Worm (Caenorhabditis elegans) whole organism, mixed stage, embryonic: Measurements from ENCODE around the gene unc-60.

Experiments used
- nhr-237 ChIP-seq: fragments of 150-350 bp; optimal IDR thresholded peaks from 2 replicates; lab custom pipeline; 2014; ENCODE audit warnings: missing biosample characterization, missing genetic modification characterization
- nhr-76 ChIP-seq: sonication (generic microtip); optimal IDR thresholded peaks from 2 replicates; lab custom pipeline; 2017; ENCODE audit warnings: missing biosample characterization, missing genetic modification characterization
- snpc-4 ChIP-seq: fragments of 150-350 bp; optimal IDR thresholded peaks from 2 replicates; lab custom pipeline; 2014; ENCODE audit warnings: missing biosample characterization, missing genetic modification characterization
- unc-120 ChIP-seq: sonication (generic microtip); optimal IDR thresholded peaks from 2 replicates; lab custom pipeline; 2017; ENCODE audit warnings: missing genetic modification characterization, missing compliant biosample characterization; ENCODE audit not compliant: poor library complexity, severe bottlenecking
- unc-62 ChIP-seq: fragments of 150-350 bp; optimal IDR thresholded peaks from 2 replicates; lab custom pipeline; 2014; ENCODE audit warnings: missing biosample characterization, missing genetic modification reagents, missing genetic modification characterization
- zip-8 ChIP-seq: fragments of 150-350 bp; optimal IDR thresholded peaks from 2 replicates; lab custom pipeline; 2014; ENCODE audit warnings: missing biosample characterization, missing genetic modification characterization
- ztf-11 ChIP-seq: fragments of 150-350 bp; optimal IDR thresholded peaks from 2 replicates; lab custom pipeline; 2014; ENCODE audit warnings: missing biosample characterization, missing genetic modification characterization

ce11 chrV:1467444-1467843 is 7.4 kb upstream of the unc-60 start, which contains the start of gene gid-8:
- TF ChIP-seq nhr-76 (tag; lab: Kevin White, UChicago) = no peak
- no peak for TF ChIP-seq unc-120
- no peak for TF ChIP-seq unc-62 (GFP tag; lab: Kevin White, UChicago)
- TF ChIP-seq snpc-4 (tag; lab: Kevin White, UChicago) = no peak
- no peak for TF ChIP-seq nhr-237 (tag; lab: Kevin White, UChicago)
- no peak for TF ChIP-seq ztf-11 (tag; lab: Kevin White, UChicago)
- TF ChIP-seq zip-8 (tag; lab: Kevin White, UChicago) = no peak
